Worm (Caenorhabditis elegans): Measurements from ENCODE around the gene bmy-1.
A peak's percentile ranks its signal among the peaks of the same experiment; 100 is the strongest.

Gene bmy-1

DNA sequence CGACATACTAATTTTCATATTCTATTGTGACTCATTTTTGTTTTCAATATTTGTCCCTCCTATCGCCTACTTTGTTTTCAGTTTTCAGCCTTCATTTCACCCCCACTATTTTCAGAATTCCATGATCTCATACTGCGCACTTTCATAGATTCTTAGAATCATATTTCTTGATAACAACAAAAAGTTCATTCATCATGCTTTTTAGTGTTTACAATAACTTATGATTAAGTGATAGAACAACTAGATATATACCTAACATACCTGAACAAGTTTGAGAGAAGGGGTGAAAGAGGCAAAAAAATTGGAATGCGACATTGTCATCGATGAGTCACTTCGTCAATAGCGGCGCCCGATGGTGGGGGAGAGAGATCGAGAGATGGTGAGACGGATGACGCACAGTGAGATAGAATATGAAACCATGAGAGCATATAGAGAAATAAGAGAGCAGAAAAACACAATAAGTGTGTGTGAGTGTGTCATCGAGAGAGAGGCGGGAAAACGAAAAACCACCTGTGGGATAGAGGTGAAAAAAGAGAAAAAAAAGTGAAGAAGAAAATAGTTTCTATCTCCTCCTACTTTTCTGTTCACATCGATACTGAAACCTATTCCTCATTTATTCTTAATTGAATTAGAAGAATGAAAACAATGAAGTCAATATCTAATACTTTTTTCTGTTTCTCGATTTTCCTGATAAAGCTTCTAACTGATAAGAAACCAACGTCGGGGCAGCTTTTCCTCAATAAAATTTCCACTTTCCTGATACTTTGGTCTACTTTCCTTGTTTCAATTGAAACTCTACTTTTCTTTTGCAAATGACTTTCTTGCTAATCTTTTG lies 21.6 kb upstream of the bmy-1 start (continued):
- TF ChIP-seq T20F7.1 (GFP tag; optimal IDR thresholded peaks at IDR 0.05) (no peak), R02D3.7 (tag; optimal IDR thresholded peaks at IDR 0.05) (no peak), daf-8 (GFP tag; IDR thresholded peaks at IDR 0.05) (no peak), lin-38 (GFP tag; IDR thresholded peaks at IDR 0.05) (peak; percentile 43; the same call in 1 of the 2 replicates), arid-1 (GFP tag; conservative IDR thresholded peaks at IDR 0.05) (peak; percentile 63), Y5F2A.4 (GFP tag; optimal IDR thresholded peaks at IDR 0.05) (no peak), duxl-1 (tag; optimal IDR thresholded peaks at IDR 0.05; ENCODE audit: poor library complexity) (no peak), zfp-3 (GFP tag; conservative IDR thresholded peaks at IDR 0.05) (no peak), lir-3 (tag; optimal IDR thresholded peaks at IDR 0.05) (no peak), unc-130 (GFP tag; optimal IDR thresholded peaks at IDR 0.05) (no peak), lin-15B (tag; optimal IDR thresholded peaks at IDR 0.05) (no peak), cey-2 (tag; optimal IDR thresholded peaks at IDR 0.05; ENCODE audit: borderline replicate concordance, insufficient read depth) (no peak), nhr-77 (tag; optimal IDR thresholded peaks at IDR 0.05) (peak; percentile 33), dpl-1 (GFP tag; optimal IDR thresholded peaks at IDR 0.05) (peak; percentile 45), mdl-1 (tag; optimal IDR thresholded peaks at IDR 0.05) (peak; percentile 37 to 59), lin-13 (GFP tag; optimal IDR thresholded peaks at IDR 0.05) (peak; percentile 41), set-16 (GFP tag; IDR thresholded peaks at IDR 0.05) (no peak; the same call in 1 of the 2 replicates), zip-2 (tag; optimal IDR thresholded peaks at IDR 0.05) (no peak), nhr-111 (GFP tag; optimal IDR thresholded peaks at IDR 0.05) (no peak), aha-1 (tag) (peak; percentile 100), zip-11 (GFP tag; IDR thresholded peaks at IDR 0.05) (no peak), pqm-1 (tag; optimal IDR thresholded peaks at IDR 0.05) (peak; percentile 38), spr-1 (tag; optimal IDR thresholded peaks at IDR 0.05) (peak; percentile 14), F44E2.7 (GFP tag; IDR thresholded peaks at IDR 0.05) (no peak), unc-62 (GFP tag; optimal IDR thresholded peaks at IDR 0.05 in 1 of 2) (peak in 1 of 2 experiments; percentile 92), unc-62 (tag; optimal IDR thresholded peaks at IDR 0.05) (no peak), hmg-1.1 (GFP tag; IDR thresholded peaks at IDR 0.05) (peak; percentile 77), tag-97 (GFP tag; IDR thresholded peaks at IDR 0.05) (no peak), dmd-9 (GFP tag; IDR thresholded peaks at IDR 0.05) (no peak), vab-7 (GFP tag; IDR thresholded peaks at IDR 0.05) (no peak), mes-2 (tag; optimal IDR thresholded peaks at IDR 0.05; ENCODE audit: poor library complexity, severe bottlenecking) (peak; percentile 82), T26A8.4 (GFP tag; IDR thresholded peaks at IDR 0.05) (peak; percentile 51; the same call in 1 of the 2 replicates), nhr-28 (tag; optimal IDR thresholded peaks at IDR 0.05) (peak; percentile 67), zag-1 (tag; optimal IDR thresholded peaks at IDR 0.05) (no peak), tra-1 (GFP tag; IDR thresholded peaks at IDR 0.05) (peak; percentile 67; the same call in 1 of the 2 replicates), egl-27 (tag; optimal IDR thresholded peaks at IDR 0.05) (peak; percentile 4), ceh-28 (tag; optimal IDR thresholded peaks at IDR 0.05) (peak; percentile 30), nhr-48 (tag; optimal IDR thresholded peaks at IDR 0.05) (peak; percentile 36), ctbp-1 (GFP tag; IDR thresholded peaks at IDR 0.05) (no peak), rbr-2 (tag; optimal IDR thresholded peaks at IDR 0.05) (peak; percentile 84), unc-39 (tag; optimal IDR thresholded peaks at IDR 0.05) (no peak), gei-8 (GFP tag; optimal IDR thresholded peaks at IDR 0.05) (no peak), lim-7 (GFP tag; IDR thresholded peaks at IDR 0.05) (no peak), nhr-42 (GFP tag; IDR thresholded peaks at IDR 0.05) (no peak), jun-1 (tag; optimal IDR thresholded peaks at IDR 0.05) (peak; percentile 94), F26F4.8 (GFP tag; conservative IDR thresholded peaks at IDR 0.05) (no peak), ceh-82 (tag; optimal IDR thresholded peaks at IDR 0.05) (no peak), Y48G9A.11 (GFP tag; IDR thresholded peaks at IDR 0.05) (no peak), ces-1 (GFP tag; optimal IDR thresholded peaks at IDR 0.05) (peak; percentile 29), dmd-8 (GFP tag; IDR thresholded peaks at IDR 0.05) (no peak), ama-1 (optimal IDR thresholded peaks at IDR 0.05) (peak; percentile 28)

Data from whole organism, L4 larva.